Fruit fly (Drosophila melanogaster): Measurements from ENCODE around the gene Ca-Ma2d.
A peak's percentile ranks its signal among the peaks of the same experiment; 100 is the strongest.

DNA sequence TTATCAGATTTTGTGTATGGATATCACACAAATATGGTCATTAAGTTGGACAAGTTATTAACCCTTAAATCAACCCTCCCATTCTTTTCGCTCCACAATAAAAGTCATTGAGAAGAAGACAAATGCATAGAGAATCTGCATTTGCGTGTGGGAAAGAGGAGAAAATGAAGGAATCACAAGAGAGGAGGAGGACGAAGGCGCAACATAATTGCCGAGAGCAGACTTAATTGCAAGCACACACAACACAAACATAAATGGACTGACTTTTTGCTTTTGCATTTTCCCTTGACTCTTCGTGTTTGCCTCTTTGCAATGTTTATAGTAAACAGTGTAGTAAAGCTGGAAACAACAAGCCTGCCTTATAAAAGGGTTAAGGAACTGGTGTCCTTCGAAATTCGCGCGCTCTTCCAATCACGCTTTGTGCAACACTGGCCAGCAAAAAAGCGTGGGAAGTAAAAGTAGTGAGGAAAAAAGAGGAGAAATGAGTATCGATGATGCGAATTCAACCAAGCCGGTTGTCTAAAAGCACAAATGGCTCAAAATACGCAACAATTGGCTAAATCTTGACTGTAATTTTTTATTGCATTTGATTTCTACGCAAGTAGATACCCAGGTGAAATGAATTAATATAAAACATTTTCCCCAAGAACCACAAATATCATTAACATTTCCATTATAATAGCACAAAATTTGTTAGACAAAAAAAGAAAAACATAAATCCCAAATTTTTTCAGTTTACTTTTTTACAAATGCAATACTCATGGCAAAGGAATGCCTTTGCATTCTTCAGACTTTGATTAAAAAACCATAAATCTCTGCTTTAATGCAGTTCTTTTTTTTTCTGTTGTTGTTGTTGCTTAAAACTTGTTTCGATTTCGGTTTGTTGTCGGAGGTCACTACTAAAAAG is 36.1 kb downstream of the Ca-Ma2d start:
- TF ChIP-seq CG6854 (GFP tag; optimal IDR thresholded peaks at IDR 0.05), result no peak
- TF ChIP-seq OdsH (GFP tag; optimal IDR thresholded peaks at IDR 0.05), result peak; percentile 44
- peak; percentile 76 for TF ChIP-seq Eip78C (GFP tag)
- TF ChIP-seq Hr39 (GFP tag; optimal IDR thresholded peaks at IDR 0.05), result no peak
- no peak for TF ChIP-seq Sox102F (GFP tag; optimal IDR thresholded peaks at IDR 0.05)
